Worm (Caenorhabditis elegans): ENCODE measurements around the gene dyf-4.

DNA sequence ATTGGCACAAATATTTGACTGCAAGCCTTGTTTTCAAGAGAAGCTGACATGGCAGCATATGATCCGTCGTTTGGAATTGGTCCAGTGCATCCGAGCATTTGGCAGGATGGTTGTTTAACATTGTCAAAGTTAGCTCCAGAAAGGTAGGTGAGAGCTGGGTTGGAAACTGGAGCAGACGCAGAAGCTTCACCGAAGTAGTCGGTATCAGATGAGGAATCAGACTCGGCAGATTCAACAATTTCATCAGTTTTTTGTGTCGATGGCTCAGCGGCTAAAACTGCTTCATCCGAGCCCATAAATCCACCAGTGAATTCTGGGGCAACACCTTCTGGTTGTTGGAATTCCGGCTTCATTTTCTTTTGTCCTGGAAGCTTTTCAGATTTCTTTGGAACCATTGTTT is 24.1 kb upstream of the dyf-4 start:
- TF ChIP-seq nhr-11 (tag; optimal IDR thresholded peaks at IDR 0.05) (no peak), ceh-82 (tag; optimal IDR thresholded peaks at IDR 0.05) (no peak)
